Worm (Caenorhabditis elegans): ENCODE data around the gene C34E10.10.
A peak's percentile ranks its signal among the peaks of the same experiment; 100 is the strongest.

The C34E10.10 gene

DNA sequence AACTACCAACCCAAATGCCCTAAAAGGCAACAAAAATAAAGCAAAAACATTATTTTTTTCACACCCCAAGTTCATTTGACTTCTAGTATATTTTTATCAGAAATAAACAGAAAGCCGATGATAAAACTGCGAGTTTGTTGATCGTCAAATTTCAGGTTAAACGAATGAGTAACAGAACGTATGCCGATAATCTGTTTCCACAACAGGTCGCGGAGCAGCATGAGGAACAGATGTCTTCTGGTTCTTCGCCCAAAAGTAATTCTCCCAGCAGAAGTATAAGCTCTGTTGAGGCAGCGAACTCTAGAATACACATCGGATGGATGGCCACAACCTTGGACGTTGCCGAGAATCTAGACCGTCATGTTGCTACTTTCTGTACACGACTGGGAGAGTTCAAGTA lies 2.7 kb upstream of the C34E10.10 start, which contains the start of gene prmt-5 (continued):
- peak; percentile 26 for TF ChIP-seq tbx-9 (tag; optimal IDR thresholded peaks at IDR 0.05; ENCODE audit: borderline replicate concordance)
- TF ChIP-seq F23B12.7 (tag; optimal IDR thresholded peaks at IDR 0.05; ENCODE audit: insufficient read depth): no peak
- peak; percentile 64 for TF ChIP-seq mcd-1 (GFP tag; IDR thresholded peaks at IDR 0.05)
- no peak for TF ChIP-seq bed-2 (GFP tag; IDR thresholded peaks at IDR 0.05)
- TF ChIP-seq snpc-3.4 (tag; optimal IDR thresholded peaks at IDR 0.05): peak; percentile 62
- TF ChIP-seq Y56A3A.18 (GFP tag; IDR thresholded peaks at IDR 0.05): peak; percentile 85
- no peak for TF ChIP-seq rec-8 (tag; optimal IDR thresholded peaks at IDR 0.05)
- TF ChIP-seq F39B2.1 (GFP tag; IDR thresholded peaks at IDR 0.05): peak; percentile 64; the same call in 1 of the 2 replicates
- peak; percentile 79 for TF ChIP-seq atf-7 (tag; optimal IDR thresholded peaks at IDR 0.05)
- no peak for TF ChIP-seq ztf-6 (GFP tag; IDR thresholded peaks at IDR 0.05)
- peak; percentile 87 for TF ChIP-seq ekl-4 (GFP tag; IDR thresholded peaks at IDR 0.05)
- TF ChIP-seq let-526 (GFP tag; IDR thresholded peaks at IDR 0.05): peak; percentile 78
- TF ChIP-seq hlh-12 (tag; optimal IDR thresholded peaks at IDR 0.05): no peak
- peak; percentile 52 for TF ChIP-seq tbp1 (GFP tag; optimal IDR thresholded peaks at IDR 0.05)
- no peak for TF ChIP-seq unc-62 (GFP tag; optimal IDR thresholded peaks at IDR 0.05)
- TF ChIP-seq K11D2.4 (GFP tag; IDR thresholded peaks at IDR 0.05): no peak
- TF ChIP-seq F33H1.4 (GFP tag; IDR thresholded peaks at IDR 0.05): peak; percentile 27; the same call in 1 of the 2 replicates
- peak; percentile 12 for TF ChIP-seq ceh-27 (GFP tag; optimal IDR thresholded peaks at IDR 0.05)
- TF ChIP-seq pbrm-1 (GFP tag; IDR thresholded peaks at IDR 0.05): peak; percentile 68; the same call in 1 of the 2 replicates
- TF ChIP-seq nhr-179 (tag; optimal IDR thresholded peaks at IDR 0.05): no peak
- no peak for TF ChIP-seq T07F8.4 (tag; optimal IDR thresholded peaks at IDR 0.05)
- TF ChIP-seq gei-17 (GFP tag; optimal IDR thresholded peaks at IDR 0.05): no peak
- peak; percentile 80; the same call in 1 of the 2 replicates for TF ChIP-seq madf-3 (GFP tag; IDR thresholded peaks at IDR 0.05)
- peak; percentile 91 for TF ChIP-seq athp-1 (tag; optimal IDR thresholded peaks at IDR 0.05)
- no peak for TF ChIP-seq akir-1 (GFP tag; optimal IDR thresholded peaks at IDR 0.05)
- peak; percentile 61 for TF ChIP-seq ztf-26 (tag; optimal IDR thresholded peaks at IDR 0.05)
- TF ChIP-seq F55B11.4 (tag; optimal IDR thresholded peaks at IDR 0.05; ENCODE audit: borderline replicate concordance, insufficient read depth): no peak
- peak; percentile 67 for TF ChIP-seq unc-130 (GFP tag; optimal IDR thresholded peaks at IDR 0.05)
- no peak for TF ChIP-seq B0019.2 (GFP tag; conservative IDR thresholded peaks at IDR 0.05)
- peak; percentile 53 for TF ChIP-seq lin-40 (tag; optimal IDR thresholded peaks at IDR 0.05)
- peak; percentile 44; the same call in 1 of the 2 replicates for TF ChIP-seq hmg-1.2 (GFP tag; IDR thresholded peaks at IDR 0.05)
- no peak for TF ChIP-seq snpc-4 (GFP tag; optimal IDR thresholded peaks at IDR 0.05)
- TF ChIP-seq snpc-4 (tag; optimal IDR thresholded peaks at IDR 0.05): peak in 2 of 4 experiments; percentile 28 to 48
- TF ChIP-seq ztf-3 (GFP tag; optimal IDR thresholded peaks at IDR 0.05): peak; percentile 73
- 0 out of 2 replicates have a peak, but pooled peaks have one; percentile 53 for TF ChIP-seq lin-26 (GFP tag; IDR thresholded peaks at IDR 0.05)
- TF ChIP-seq lsl-1 (GFP tag; optimal IDR thresholded peaks at IDR 0.05): peak; percentile 44
- TF ChIP-seq fkh-3 (tag; optimal IDR thresholded peaks at IDR 0.05): peak; percentile 95
- TF ChIP-seq snpc-1.1 (tag; optimal IDR thresholded peaks at IDR 0.05; ENCODE audit: insufficient read depth): peak; percentile 29
- TF ChIP-seq nfyb-1 (GFP tag; IDR thresholded peaks at IDR 0.05): peak; percentile 91
- TF ChIP-seq egrh-3 (GFP tag; IDR thresholded peaks at IDR 0.05): no peak
- TF ChIP-seq madf-8 (GFP tag; conservative IDR thresholded peaks at IDR 0.05): no peak
- no peak for TF ChIP-seq ztf-22 (GFP tag; optimal IDR thresholded peaks at IDR 0.05)
- peak; percentile 56 for TF ChIP-seq ceh-100 (GFP tag; IDR thresholded peaks at IDR 0.05)
- TF ChIP-seq nhr-27 (tag; optimal IDR thresholded peaks at IDR 0.05): peak; percentile 73
- peak; percentile 43 for TF ChIP-seq xnd-1 (tag; optimal IDR thresholded peaks at IDR 0.05)
- peak; percentile 79; the same call in 1 of the 2 replicates for TF ChIP-seq Y95B8A.8 (GFP tag; IDR thresholded peaks at IDR 0.05)
- peak; percentile 95 for TF ChIP-seq dpff-1 (tag; optimal IDR thresholded peaks at IDR 0.05)
- peak; percentile 9 for TF ChIP-seq ets-4 (GFP tag; optimal IDR thresholded peaks at IDR 0.05)
